Worm (Caenorhabditis elegans): Measurements from ENCODE around the gene ZC190.6.

The ZC190.6 gene

ce11 chrV:8636907-8637306, 40.2 kb downstream of the ZC190.6 start, which contains the start of gene grl-12:
grl-12 (minus strand) TSS chrV:8637007.
- TF ChIP-seq pag-3 (tag; optimal IDR thresholded peaks at IDR 0.05; ENCODE audit: borderline replicate concordance, insufficient read depth) (no peak), unc-130 (tag; optimal IDR thresholded peaks at IDR 0.05) (no peak), nhr-237 (tag; optimal IDR thresholded peaks at IDR 0.05) (no peak), vab-15 (tag; optimal IDR thresholded peaks at IDR 0.05) (no peak), egl-27 (tag; optimal IDR thresholded peaks at IDR 0.05) (no peak), tlp-1 (tag; optimal IDR thresholded peaks at IDR 0.05) (no peak), ets-5 (GFP tag; IDR thresholded peaks at IDR 0.05) (no peak), lin-39 (tag; optimal IDR thresholded peaks at IDR 0.05) (no peak), ceh-88 (GFP tag; IDR thresholded peaks at IDR 0.05) (no peak), ces-1 (GFP tag; optimal IDR thresholded peaks at IDR 0.05) (no peak), irx-1 (tag; optimal IDR thresholded peaks at IDR 0.05) (no peak), zag-1 (tag; optimal IDR thresholded peaks at IDR 0.05) (no peak), dsc-1 (tag; optimal IDR thresholded peaks at IDR 0.05) (no peak), sox-4 (tag; optimal IDR thresholded peaks at IDR 0.05) (no peak)

ce11 chrV:8635575-8635974, 41.5 kb downstream of the ZC190.6 start, which contains the start of gene oac-29:
oac-29 (minus strand) TSS chrV:8635675.
- TF ChIP-seq fkh-10 (GFP tag; optimal IDR thresholded peaks at IDR 0.05) (no peak), rnt-1 (tag; optimal IDR thresholded peaks at IDR 0.05) (no peak), nhr-12 (tag; optimal IDR thresholded peaks at IDR 0.05) (no peak), irx-1 (tag; optimal IDR thresholded peaks at IDR 0.05) (no peak)

ce11 chrV:8632788-8633187, 44.3 kb downstream of the ZC190.6 start:
- TF ChIP-seq elt-3 (tag; optimal IDR thresholded peaks at IDR 0.05), result no peak
- no peak for TF ChIP-seq mab-9 (GFP tag; IDR thresholded peaks at IDR 0.05)
- no peak for TF ChIP-seq hlh-4 (tag; optimal IDR thresholded peaks at IDR 0.05)
- TF ChIP-seq F16B12.6 (tag; optimal IDR thresholded peaks at IDR 0.05), result no peak
- no peak for TF ChIP-seq efl-1 (optimal IDR thresholded peaks at IDR 0.05)
- TF ChIP-seq efl-1 (GFP tag; optimal IDR thresholded peaks at IDR 0.05 in 1 of 2), result no peak
- TF ChIP-seq ceh-90 (tag; optimal IDR thresholded peaks at IDR 0.05), result no peak
- no peak for TF ChIP-seq fkh-8 (tag; optimal IDR thresholded peaks at IDR 0.05)
- no peak for TF ChIP-seq skn-1 (tag; optimal IDR thresholded peaks at IDR 0.05)
- TF ChIP-seq ceh-82 (tag; optimal IDR thresholded peaks at IDR 0.05), result no peak
- no peak for TF ChIP-seq sptf-1 (tag; optimal IDR thresholded peaks at IDR 0.05)
- TF ChIP-seq ama-1 (optimal IDR thresholded peaks at IDR 0.05), result no peak
- TF ChIP-seq fkh-4 (tag; optimal IDR thresholded peaks at IDR 0.05; ENCODE audit: borderline replicate concordance), result no peak
- no peak for TF ChIP-seq hlh-17 (GFP tag; optimal IDR thresholded peaks at IDR 0.05; ENCODE audit: borderline replicate concordance)
- TF ChIP-seq swsn-7 (tag; optimal IDR thresholded peaks at IDR 0.05), result no peak
- TF ChIP-seq egl-27 (tag; optimal IDR thresholded peaks at IDR 0.05), result no peak
- no peak for TF ChIP-seq grh-1 (GFP tag; IDR thresholded peaks at IDR 0.05)

ce11 chrV:8631277-8631765, 45.8 kb downstream of the ZC190.6 start, which contains the start of gene atg-18:
atg-18 (minus strand) TSS chrV:8631327.
- TF ChIP-seq ceh-82 (tag; optimal IDR thresholded peaks at IDR 0.05), result peak; percentile 36 to 74 (median 45)
- TF ChIP-seq tlp-1 (tag; optimal IDR thresholded peaks at IDR 0.05), result no peak
- no peak for TF ChIP-seq ceh-63 (GFP tag; optimal IDR thresholded peaks at IDR 0.05)
- peak; percentile 46 for TF ChIP-seq fkh-8 (tag; optimal IDR thresholded peaks at IDR 0.05)
- TF ChIP-seq aly-2 (tag; optimal IDR thresholded peaks at IDR 0.05), result no peak
- no peak for TF ChIP-seq nhr-11 (tag; optimal IDR thresholded peaks at IDR 0.05)
- TF ChIP-seq fkh-4 (tag; optimal IDR thresholded peaks at IDR 0.05; ENCODE audit: borderline replicate concordance), result no peak
- peak; percentile 93 for TF ChIP-seq nhr-85 (tag)
- TF ChIP-seq elt-3 (tag; optimal IDR thresholded peaks at IDR 0.05), result peak in 1 of 6 experiments; percentile 54
- no peak for TF ChIP-seq ceh-8 (GFP tag; optimal IDR thresholded peaks at IDR 0.05)
- no peak for TF ChIP-seq unc-98 (GFP tag; IDR thresholded peaks at IDR 0.05)
- TF ChIP-seq blmp-1 (tag; optimal IDR thresholded peaks at IDR 0.05), result peak; percentile 76
- peak; percentile 59 to 60 for TF ChIP-seq efl-1 (optimal IDR thresholded peaks at IDR 0.05)
- peak; percentile 44 to 96 for TF ChIP-seq efl-1 (GFP tag; optimal IDR thresholded peaks at IDR 0.05 in 1 of 2)
- TF ChIP-seq nhr-28 (tag; optimal IDR thresholded peaks at IDR 0.05), result no peak
- TF ChIP-seq zag-1 (tag; optimal IDR thresholded peaks at IDR 0.05), result no peak
- peak; percentile 52 for TF ChIP-seq elt-2 (tag; optimal IDR thresholded peaks at IDR 0.05)
- peak; percentile 47 for TF ChIP-seq ztf-4 (tag; optimal IDR thresholded peaks at IDR 0.05)
- peak; percentile 68 for TF ChIP-seq C16A3.4 (tag; optimal IDR thresholded peaks at IDR 0.05)
- TF ChIP-seq C04F5.9 (tag; optimal IDR thresholded peaks at IDR 0.05), result peak; percentile 11
- TF ChIP-seq xbp-1 (tag; optimal IDR thresholded peaks at IDR 0.05), result peak; percentile 70
- no peak for TF ChIP-seq sptf-1 (tag; optimal IDR thresholded peaks at IDR 0.05)
- no peak for TF ChIP-seq unc-62 (GFP tag; optimal IDR thresholded peaks at IDR 0.05)
- no peak for TF ChIP-seq fkh-10 (GFP tag; optimal IDR thresholded peaks at IDR 0.05)
- no peak for TF ChIP-seq jun-1 (tag; optimal IDR thresholded peaks at IDR 0.05)
